Worm (Caenorhabditis elegans): ENCODE data around the gene irld-36.

irld-36 gene

ce11 chrII:1706385-1706784 is 27.2 kb downstream of the irld-36 start, which contains the start of gene sdz-18:
sdz-18 (minus strand) TSS chrII:1706485.
- TF ChIP-seq nhr-6 (tag; optimal IDR thresholded peaks at IDR 0.05): no peak
- no peak for TF ChIP-seq lin-11 (tag; optimal IDR thresholded peaks at IDR 0.05)
- no peak for TF ChIP-seq C34F6.9 (tag; optimal IDR thresholded peaks at IDR 0.05)
- TF ChIP-seq mab-5 (tag; optimal IDR thresholded peaks at IDR 0.05): no peak
- no peak for TF ChIP-seq ama-1 (optimal IDR thresholded peaks at IDR 0.05)
- no peak for TF ChIP-seq lin-39 (tag; optimal IDR thresholded peaks at IDR 0.05)
- no peak for TF ChIP-seq ceh-16 (tag; optimal IDR thresholded peaks at IDR 0.05)
- no peak for TF ChIP-seq Y55F3AM.14 (GFP tag; optimal IDR thresholded peaks at IDR 0.05)
- TF ChIP-seq ZK546.5 (tag; optimal IDR thresholded peaks at IDR 0.05): no peak
- TF ChIP-seq unc-62 (GFP tag; optimal IDR thresholded peaks at IDR 0.05): no peak
- TF ChIP-seq sma-3 (GFP tag; optimal IDR thresholded peaks at IDR 0.05): no peak
- no peak for TF ChIP-seq unc-39 (tag; optimal IDR thresholded peaks at IDR 0.05)
- TF ChIP-seq nhr-11 (tag; optimal IDR thresholded peaks at IDR 0.05): no peak
- no peak for TF ChIP-seq snpc-4 (tag; optimal IDR thresholded peaks at IDR 0.05)
- no peak for TF ChIP-seq nhr-21 (tag; optimal IDR thresholded peaks at IDR 0.05)

- TF ChIP-seq mdl-1 (tag; optimal IDR thresholded peaks at IDR 0.05): no peak
- no peak for TF ChIP-seq F13H6.1 (tag; optimal IDR thresholded peaks at IDR 0.05)
- no peak for TF ChIP-seq alr-1 (tag; optimal IDR thresholded peaks at IDR 0.05)
- no peak for TF ChIP-seq ztf-1 (GFP tag; conservative IDR thresholded peaks at IDR 0.05)
- TF ChIP-seq sem-4 (tag; optimal IDR thresholded peaks at IDR 0.05): no peak
- no peak for TF ChIP-seq lin-13 (GFP tag; optimal IDR thresholded peaks at IDR 0.05)
- no peak for TF ChIP-seq gmeb-1 (tag; optimal IDR thresholded peaks at IDR 0.05)
- no peak for TF ChIP-seq zag-1 (tag; optimal IDR thresholded peaks at IDR 0.05)
- TF ChIP-seq ztf-4 (tag; optimal IDR thresholded peaks at IDR 0.05): no peak
- no peak for TF ChIP-seq ama-1 (optimal IDR thresholded peaks at IDR 0.05)
- TF ChIP-seq lin-39 (tag; optimal IDR thresholded peaks at IDR 0.05): no peak
- TF ChIP-seq unc-55 (GFP tag; optimal IDR thresholded peaks at IDR 0.05): no peak
- TF ChIP-seq nhr-129 (tag; optimal IDR thresholded peaks at IDR 0.05): no peak
- TF ChIP-seq R02D3.7 (tag; optimal IDR thresholded peaks at IDR 0.05): no peak
- no peak for TF ChIP-seq nhr-11 (tag; optimal IDR thresholded peaks at IDR 0.05)
These were observed 30.8 kb downstream of the irld-36 start, which contains the start of gene fbxa-184 for ce11 chrII:1709959-1710358. fbxa-184 (plus strand) TSS chrII:1710259.

- TF ChIP-seq gmeb-1 (tag; optimal IDR thresholded peaks at IDR 0.05) (no peak), blmp-1 (tag; optimal IDR thresholded peaks at IDR 0.05; ENCODE audit: insufficient read depth) (no peak), nhr-23 (tag; optimal IDR thresholded peaks at IDR 0.05) (no peak)
These were observed 33.8 kb downstream of the irld-36 start, which contains the start of gene btb-7 for ce11 chrII:1712938-1713337. btb-7 (plus strand) TSS chrII:1713238.

- no peak for TF ChIP-seq zag-1 (tag; optimal IDR thresholded peaks at IDR 0.05)
- no peak for TF ChIP-seq ceh-16 (tag; optimal IDR thresholded peaks at IDR 0.05)
- TF ChIP-seq ama-1 (optimal IDR thresholded peaks at IDR 0.05): no peak
- no peak for TF ChIP-seq dmd-4 (tag; optimal IDR thresholded peaks at IDR 0.05)
- TF ChIP-seq nhr-129 (tag; optimal IDR thresholded peaks at IDR 0.05): no peak
- TF ChIP-seq crh-2 (tag; optimal IDR thresholded peaks at IDR 0.05): no peak
- TF ChIP-seq nhr-12 (tag; optimal IDR thresholded peaks at IDR 0.05): no peak
- no peak for TF ChIP-seq elt-3 (tag; optimal IDR thresholded peaks at IDR 0.05)
- TF ChIP-seq unc-39 (tag; optimal IDR thresholded peaks at IDR 0.05): no peak
- no peak for TF ChIP-seq egl-27 (tag; optimal IDR thresholded peaks at IDR 0.05)
- no peak for TF ChIP-seq alr-1 (tag; optimal IDR thresholded peaks at IDR 0.05)
- TF ChIP-seq sem-4 (tag; optimal IDR thresholded peaks at IDR 0.05): no peak
- TF ChIP-seq lin-39 (tag; optimal IDR thresholded peaks at IDR 0.05): no peak
- TF ChIP-seq nhr-21 (tag; optimal IDR thresholded peaks at IDR 0.05): no peak
These were observed 35.7 kb downstream of the irld-36 start, which contains the start of gene btb-6 for ce11 chrII:1714772-1715353. btb-6 (plus strand) TSS chrII:1715303.

- TF ChIP-seq unc-55 (GFP tag; optimal IDR thresholded peaks at IDR 0.05) (no peak), aly-2 (tag; optimal IDR thresholded peaks at IDR 0.05) (no peak), elt-1 (tag; optimal IDR thresholded peaks at IDR 0.05) (no peak), ceh-16 (tag; optimal IDR thresholded peaks at IDR 0.05) (no peak), lsy-2 (tag; optimal IDR thresholded peaks at IDR 0.05) (no peak), C34F6.9 (tag; optimal IDR thresholded peaks at IDR 0.05) (no peak)
These were observed 40.0 kb downstream of the irld-36 start, which contains the start of gene fbxb-48 for ce11 chrII:1719153-1719552. fbxb-48 (minus strand) TSS chrII:1719253.
